Worm (Caenorhabditis elegans) whole organism, mixed stage, embryonic: ENCODE data around the gene nsph-4.1.
"Not testable (repeated sequence)": the region's sequence is repeated elsewhere in the genome, so short reads cannot be mapped to it uniquely, and the experiment has no call there.

Experiments used
- M03D4.4 ChIP-seq: sonication (generic microtip); optimal IDR thresholded peaks from 2 replicates; lab custom pipeline; 2017; ENCODE audit warnings: mild to moderate bottlenecking, missing genetic modification characterization, missing compliant biosample characterization
- bed-3 ChIP-seq: fragments of 200-800 bp; sonication (Bioruptor generic); optimal IDR thresholded peaks from 3 replicates; lab custom pipeline; 2018; ENCODE audit warnings: mild to moderate bottlenecking, missing genetic modification characterization, moderate library complexity, missing compliant biosample characterization
- ceh-39 ChIP-seq: fragments of 150-350 bp; optimal IDR thresholded peaks from 2 replicates; lab custom pipeline; 2014; ENCODE audit warnings: missing biosample characterization, missing genetic modification characterization
- ceh-43 ChIP-seq: fragments of 200-800 bp; sonication (Bioruptor generic); optimal IDR thresholded peaks from 2 replicates; lab custom pipeline; 2018; ENCODE audit warnings: mild to moderate bottlenecking, missing genetic modification characterization, moderate library complexity, missing compliant biosample characterization
- ceh-83 ChIP-seq: fragments of 200-800 bp; sonication (Bioruptor generic); optimal IDR thresholded peaks from 2 replicates; lab custom pipeline; 2018; ENCODE audit warnings: mild to moderate bottlenecking, missing genetic modification characterization, missing compliant biosample characterization
- drap-1 ChIP-seq: fragments of 200-800 bp; sonication (Bioruptor generic); optimal IDR thresholded peaks from 3 replicates; lab custom pipeline; 2018; ENCODE audit warnings: mild to moderate bottlenecking, missing genetic modification characterization, missing compliant biosample characterization
- elt-3 ChIP-seq: fragments of 150-350 bp; optimal IDR thresholded peaks from 2 replicates; lab custom pipeline; 2014; ENCODE audit warnings: missing biosample characterization, missing genetic modification characterization
- flh-1 ChIP-seq: fragments of 200-800 bp; sonication (Bioruptor generic); optimal IDR thresholded peaks from 2 replicates; lab custom pipeline; 2018; ENCODE audit warnings: mild to moderate bottlenecking, missing genetic modification characterization, moderate library complexity, missing compliant biosample characterization
- ham-2 ChIP-seq: fragments of 200-800 bp; sonication (Bioruptor generic); optimal IDR thresholded peaks from 2 replicates; lab custom pipeline; 2018; ENCODE audit warnings: mild to moderate bottlenecking, missing genetic modification characterization, missing compliant biosample characterization
- lin-13 ChIP-seq: fragments of 150-350 bp; optimal IDR thresholded peaks from 2 replicates; lab custom pipeline; 2014; ENCODE audit warnings: missing biosample characterization, missing genetic modification characterization
- lsy-2 ChIP-seq: fragments of 150-350 bp; optimal IDR thresholded peaks from 2 replicates; lab custom pipeline; 2014; ENCODE audit warnings: missing biosample characterization, missing genetic modification characterization
- mep-1 ChIP-seq: fragments of 150-350 bp; optimal IDR thresholded peaks from 2 replicates; lab custom pipeline; 2017; ENCODE audit warnings: missing biosample characterization, missing genetic modification reagents, missing genetic modification characterization, inconsistent platforms
- mls-2 ChIP-seq: sonication (generic microtip); optimal IDR thresholded peaks from 2 replicates; lab custom pipeline; 2016; ENCODE audit warnings: mild to moderate bottlenecking, missing genetic modification characterization, moderate library complexity, missing compliant biosample characterization
- nhr-12 ChIP-seq: fragments of 150-350 bp; optimal IDR thresholded peaks from 2 replicates; lab custom pipeline; 2014; ENCODE audit warnings: missing biosample characterization, missing genetic modification characterization
- nhr-2 ChIP-seq: fragments of 150-350 bp; optimal IDR thresholded peaks from 2 replicates; lab custom pipeline; 2014; ENCODE audit warnings: missing biosample characterization, missing genetic modification characterization
- nhr-237 ChIP-seq: fragments of 150-350 bp; optimal IDR thresholded peaks from 2 replicates; lab custom pipeline; 2014; ENCODE audit warnings: missing biosample characterization, missing genetic modification characterization
- pha-4 ChIP-seq: fragments of 150-350 bp; optimal IDR thresholded peaks from 2 replicates; lab custom pipeline; 2018; ENCODE audit warnings: missing biosample characterization, missing genetic modification reagents, missing genetic modification characterization
- sem-2 ChIP-seq: fragments of 200-800 bp; sonication (Bioruptor generic); optimal IDR thresholded peaks from 2 replicates; lab custom pipeline; 2018; ENCODE audit warnings: mild to moderate bottlenecking, missing genetic modification characterization, missing compliant biosample characterization
- snpc-4 ChIP-seq: fragments of 150-350 bp; optimal IDR thresholded peaks from 2 replicates; lab custom pipeline; 2014; ENCODE audit warnings: missing biosample characterization, missing genetic modification characterization
- tbx-8 ChIP-seq: fragments of 200-800 bp; sonication (Bioruptor generic); optimal IDR thresholded peaks from 2 replicates; lab custom pipeline; 2018; ENCODE audit warnings: mild to moderate bottlenecking, missing genetic modification characterization, moderate library complexity, missing compliant biosample characterization
- unc-120 ChIP-seq: sonication (generic microtip); optimal IDR thresholded peaks from 2 replicates; lab custom pipeline; 2017; ENCODE audit warnings: missing genetic modification characterization, missing compliant biosample characterization; ENCODE audit not compliant: poor library complexity, severe bottlenecking
- unc-39 ChIP-seq: fragments of 150-350 bp; optimal IDR thresholded peaks from 2 replicates; lab custom pipeline; 2014; ENCODE audit warnings: missing biosample characterization, missing genetic modification characterization
- unc-62 ChIP-seq: fragments of 150-350 bp; optimal IDR thresholded peaks from 2 replicates; lab custom pipeline; 2014; ENCODE audit warnings: missing biosample characterization, missing genetic modification reagents, missing genetic modification characterization
- zip-8 ChIP-seq: fragments of 150-350 bp; optimal IDR thresholded peaks from 2 replicates; lab custom pipeline; 2014; ENCODE audit warnings: missing biosample characterization, missing genetic modification characterization
- ztf-11 ChIP-seq: fragments of 150-350 bp; optimal IDR thresholded peaks from 2 replicates; lab custom pipeline; 2014; ENCODE audit warnings: missing biosample characterization, missing genetic modification characterization

Gene nsph-4.1

ce11 chrIV:5256731-5257130 is 30.1 kb downstream of the nsph-4.1 start, which contains the start of gene F36H12.9:
TSS of gene F36H12.9 (plus strand) at chrIV:5257031.
- not testable (repeated sequence) for TF ChIP-seq snpc-4; lin-13 (tag; lab: Kevin White, UChicago); ceh-39 (tag; lab: Kevin White, UChicago)

DNA sequence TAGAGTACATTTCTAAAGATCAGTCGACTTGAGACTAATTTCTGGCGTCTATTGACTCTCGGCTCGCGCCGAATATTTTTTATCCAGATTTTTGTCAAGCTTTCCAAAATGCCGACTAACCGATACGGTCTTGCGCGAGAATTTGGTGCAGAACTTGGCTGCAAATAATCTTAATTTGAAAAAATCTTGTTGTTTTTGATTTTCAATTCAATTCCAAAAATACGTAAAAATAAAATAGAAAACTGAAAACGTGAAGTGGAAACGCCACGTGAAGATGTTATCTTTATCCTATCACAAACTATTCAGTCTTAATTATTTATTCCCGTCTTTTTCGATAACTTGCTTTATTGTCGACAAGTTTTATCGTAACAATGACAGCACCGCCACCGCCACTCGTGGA is 31.7 kb downstream of the nsph-4.1 start, which contains the start of gene ttbk-2.1:
Gene ttbk-2.1, plus strand, starts transcription at position 301 of the 400 bp plus-strand sequence.
- not testable (repeated sequence) for TF ChIP-seq nhr-12 (tag; lab: Kevin White, UChicago); ceh-39 (tag; lab: Kevin White, UChicago); unc-120

- not testable (repeated sequence) for TF ChIP-seq ham-2; sem-2 (GFP tag; lab: Kevin White, UChicago); bed-3 (GFP tag; lab: Kevin White, UChicago)
These were observed 33.6 kb downstream of the nsph-4.1 start, which contains the start of gene msp-19 for ce11 chrIV:5260289-5260688. TSS of gene msp-19 (plus strand) at chrIV:5260589.

- TF ChIP-seq unc-120 (no peak), lsy-2 (tag; lab: Kevin White, UChicago) (no peak), nhr-237 (no peak)
These were observed 39.8 kb downstream of the nsph-4.1 start, which contains the start of gene F36H12.5 for ce11 chrIV:5266474-5266873. TSS of gene F36H12.5 (plus strand) at chrIV:5266774.

ce11 chrIV:5268803-5269202 is 42.2 kb downstream of the nsph-4.1 start, which contains the start of gene F36H12.4:
TSS of gene F36H12.4 (plus strand) at chrIV:5269103.
- TF ChIP-seq nhr-237 = no peak
- TF ChIP-seq zip-8 (tag; lab: Kevin White, UChicago) = no peak
- no peak for TF ChIP-seq mep-1
- no peak for TF ChIP-seq sem-2 (GFP tag; lab: Kevin White, UChicago)

- TF ChIP-seq pha-4 (no peak), drap-1 (GFP tag; lab: Kevin White, UChicago) (no peak), mep-1 (no peak), sem-2 (GFP tag; lab: Kevin White, UChicago) (no peak), unc-39 (tag; lab: Kevin White, UChicago) (no peak), snpc-4 (no peak), unc-62 (no peak), nhr-2 (tag; lab: Kevin White, UChicago) (no peak), ceh-83 (no peak), elt-3 (no peak), flh-1 (no peak), lin-13 (tag; lab: Kevin White, UChicago) (no peak), ham-2 (no peak)
These were observed 45.9 kb downstream of the nsph-4.1 start, which contains the start of gene F36H12.3 for ce11 chrIV:5272518-5272917. TSS of gene F36H12.3 (plus strand) at chrIV:5272818.

DNA sequence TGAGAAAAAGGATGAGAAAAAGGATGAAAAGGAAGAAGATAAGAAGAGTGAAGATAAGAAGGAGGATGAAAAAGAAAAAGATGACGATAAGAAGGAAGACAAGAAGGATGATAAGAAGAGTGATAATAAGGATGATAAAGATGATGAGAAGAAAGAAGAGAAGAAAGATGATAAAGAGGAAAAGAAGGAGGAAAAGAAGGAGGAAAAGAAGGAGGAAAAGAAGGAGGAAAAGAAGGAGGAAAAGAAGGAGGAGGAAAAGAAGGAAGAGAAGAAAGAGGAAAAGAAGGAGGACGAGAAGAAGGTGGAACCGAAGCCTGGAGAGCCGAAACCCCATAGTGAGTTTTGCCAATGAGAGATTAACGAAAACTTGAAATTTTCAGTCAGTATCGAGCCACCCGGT is 46.7 kb downstream of the nsph-4.1 start:
- TF ChIP-seq mls-2 (tag; lab: Kevin White, UChicago) = no peak
- TF ChIP-seq, all 35 proteins: peak for 0

ce11 chrIV:5274123-5274581 is 47.5 kb downstream of the nsph-4.1 start, which contains the start of gene slfl-4:
TSS of gene slfl-4 (plus strand) at chrIV:5274531.
- TF ChIP-seq nhr-237 (no peak), drap-1 (GFP tag; lab: Kevin White, UChicago) (no peak), ztf-11 (tag; lab: Kevin White, UChicago) (no peak), ceh-43 (GFP tag; lab: Kevin White, UChicago) (no peak), sem-2 (GFP tag; lab: Kevin White, UChicago) (no peak), tbx-8 (GFP tag; lab: Kevin White, UChicago) (no peak), M03D4.4 (no peak)
